Worm (Caenorhabditis elegans) whole organism, L4/young adult: ENCODE data around the gene Y56A3A.16.

Source experiments
- W03F9.2 ChIP-seq: fragments of 150-350 bp; optimal IDR thresholded peaks from 2 replicates; lab custom pipeline; 2014; ENCODE audit warnings: missing biosample characterization, missing genetic modification characterization
- him-1 ChIP-seq: sonication (generic microtip); optimal IDR thresholded peaks from 2 replicates; lab custom pipeline; 2016; ENCODE audit warnings: missing genotype, missing genetic modification reagents, missing genetic modification characterization, missing compliant biosample characterization

ce11 chrIII:11937911-11938310, 23.8 kb upstream of the Y56A3A.16 start:
- TF ChIP-seq him-1 (tag; lab: Kevin White, UChicago): no peak
- no peak for TF ChIP-seq W03F9.2 (tag; lab: Kevin White, UChicago)
